Fruit fly (Drosophila melanogaster): ENCODE data around the gene CG34434.

Gene CG34434

dm6 chrX:5638588-5638987 is 22.4 kb upstream of the CG34434 start:
- no peak for TF ChIP-seq CrebA (GFP tag; optimal IDR thresholded peaks at IDR 0.05; ENCODE audit: borderline replicate concordance)
- TF ChIP-seq woc (GFP tag; optimal IDR thresholded peaks at IDR 0.05): peak; percentile 22
- peak; percentile 54 for TF ChIP-seq rgr (GFP tag; optimal IDR thresholded peaks at IDR 0.05)
- no peak for TF ChIP-seq lola (GFP tag; optimal IDR thresholded peaks at IDR 0.05)
- no peak for TF ChIP-seq N (GFP tag; optimal IDR thresholded peaks at IDR 0.05)
- no peak for TF ChIP-seq Jra (GFP tag; optimal IDR thresholded peaks at IDR 0.05)
- no peak for TF ChIP-seq Hr78 (GFP tag; optimal IDR thresholded peaks at IDR 0.05)
- TF ChIP-seq ey (GFP tag; optimal IDR thresholded peaks at IDR 0.05): peak; percentile 30
- TF ChIP-seq psq (GFP tag; optimal IDR thresholded peaks at IDR 0.05): no peak
- TF ChIP-seq Dfd (GFP tag; optimal IDR thresholded peaks at IDR 0.05): no peak
- no peak for TF ChIP-seq Myc (optimal IDR thresholded peaks at IDR 0.05)
- TF ChIP-seq OdsH (GFP tag; optimal IDR thresholded peaks at IDR 0.05): no peak
- no peak for TF ChIP-seq tai (GFP tag; optimal IDR thresholded peaks at IDR 0.05)
- peak; percentile 45 for TF ChIP-seq h (GFP tag; optimal IDR thresholded peaks at IDR 0.05)
- peak; percentile 58 for TF ChIP-seq HLH106 (tag; optimal IDR thresholded peaks at IDR 0.05)
- no peak for TF ChIP-seq dmrt93B (GFP tag; optimal IDR thresholded peaks at IDR 0.05)
- TF ChIP-seq Rel (GFP tag; optimal IDR thresholded peaks at IDR 0.05): no peak
- TF ChIP-seq Rel (tag; optimal IDR thresholded peaks at IDR 0.05): no peak
- TF ChIP-seq dl (GFP tag; optimal IDR thresholded peaks at IDR 0.05; ENCODE audit: insufficient read depth in 1 of 2, partially characterized antibody in 2 of 2): no peak
- TF ChIP-seq CG32264 (GFP tag; optimal IDR thresholded peaks at IDR 0.05): no peak
- TF ChIP-seq Sp1 (GFP tag; optimal IDR thresholded peaks at IDR 0.05): peak; percentile 2
- peak; percentile 1 for TF ChIP-seq br (GFP tag; optimal IDR thresholded peaks at IDR 0.05)
- TF ChIP-seq Vsx2 (GFP tag; optimal IDR thresholded peaks at IDR 0.05; ENCODE audit: partially characterized antibody): no peak
- TF ChIP-seq Hnf4 (GFP tag; optimal IDR thresholded peaks at IDR 0.05): no peak
- TF ChIP-seq Hr83 (GFP tag; optimal IDR thresholded peaks at IDR 0.05; ENCODE audit: poor library complexity, severe bottlenecking): no peak
- no peak for TF ChIP-seq usp (GFP tag; optimal IDR thresholded peaks at IDR 0.05)
- TF ChIP-seq sage (GFP tag; optimal IDR thresholded peaks at IDR 0.05): no peak
- TF ChIP-seq Abd-B (GFP tag; optimal IDR thresholded peaks at IDR 0.05): no peak
- no peak for TF ChIP-seq Dif (GFP tag; optimal IDR thresholded peaks at IDR 0.05; ENCODE audit: partially characterized antibody)
- TF ChIP-seq fru (GFP tag; optimal IDR thresholded peaks at IDR 0.05): no peak
- no peak for TF ChIP-seq pan (optimal IDR thresholded peaks at IDR 0.05)
- TF ChIP-seq foxo (GFP tag; optimal IDR thresholded peaks at IDR 0.05): peak in 1 of 2 experiments; percentile 32
- no peak for TF ChIP-seq Mio (GFP tag; optimal IDR thresholded peaks at IDR 0.05)
- TF ChIP-seq CG9705 (GFP tag; optimal IDR thresholded peaks at IDR 0.05): no peak
- TF ChIP-seq brk (GFP tag; optimal IDR thresholded peaks at IDR 0.05): no peak
- no peak for TF ChIP-seq jim (GFP tag; optimal IDR thresholded peaks at IDR 0.05)
- TF ChIP-seq GATAd (GFP tag; optimal IDR thresholded peaks at IDR 0.05): no peak
- TF ChIP-seq sv (GFP tag; optimal IDR thresholded peaks at IDR 0.05): no peak
- no peak for TF ChIP-seq dsf (GFP tag; optimal IDR thresholded peaks at IDR 0.05; ENCODE audit: borderline replicate concordance)

DNA sequence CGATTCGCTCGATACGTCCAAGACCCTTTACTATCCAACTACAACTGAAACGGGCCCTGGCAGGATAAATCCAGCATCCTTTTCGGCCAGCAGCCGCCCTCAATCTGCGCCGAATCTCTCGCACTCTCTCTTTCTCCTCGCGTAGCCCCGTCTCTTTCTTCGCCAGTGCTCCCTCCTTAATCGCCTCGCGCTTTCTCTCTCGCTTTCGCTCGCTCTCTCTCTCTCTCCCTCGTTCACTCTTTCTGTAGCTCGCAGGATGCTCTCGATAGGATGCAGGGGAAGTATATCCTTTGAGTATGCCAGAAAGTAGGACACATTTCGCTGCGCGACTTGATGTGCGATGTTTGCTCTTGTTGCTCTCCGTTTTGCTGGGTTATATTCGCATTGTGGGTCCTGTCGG is 21.4 kb upstream of the CG34434 start:
- peak; percentile 16 for TF ChIP-seq Dif (GFP tag; optimal IDR thresholded peaks at IDR 0.05; ENCODE audit: partially characterized antibody)
- no peak for TF ChIP-seq GATAd (GFP tag; optimal IDR thresholded peaks at IDR 0.05)

- TF ChIP-seq Vsx2 (GFP tag; optimal IDR thresholded peaks at IDR 0.05; ENCODE audit: partially characterized antibody) (no peak), Myc (optimal IDR thresholded peaks at IDR 0.05) (no peak), usp (GFP tag; optimal IDR thresholded peaks at IDR 0.05) (no peak), HLH106 (tag; optimal IDR thresholded peaks at IDR 0.05) (no peak), tai (GFP tag; optimal IDR thresholded peaks at IDR 0.05) (no peak), pan (optimal IDR thresholded peaks at IDR 0.05) (no peak), lola (GFP tag; optimal IDR thresholded peaks at IDR 0.05) (no peak), Hr78 (GFP tag; optimal IDR thresholded peaks at IDR 0.05) (no peak), dl (GFP tag; optimal IDR thresholded peaks at IDR 0.05; ENCODE audit: insufficient read depth in 1 of 2, partially characterized antibody in 2 of 2) (no peak)
Measured at dm6 chrX:5636529-5637099, 20.4 kb upstream of the CG34434 start.
